Worm (Caenorhabditis elegans): Measurements from ENCODE around the gene C07C7.1.

DNA sequence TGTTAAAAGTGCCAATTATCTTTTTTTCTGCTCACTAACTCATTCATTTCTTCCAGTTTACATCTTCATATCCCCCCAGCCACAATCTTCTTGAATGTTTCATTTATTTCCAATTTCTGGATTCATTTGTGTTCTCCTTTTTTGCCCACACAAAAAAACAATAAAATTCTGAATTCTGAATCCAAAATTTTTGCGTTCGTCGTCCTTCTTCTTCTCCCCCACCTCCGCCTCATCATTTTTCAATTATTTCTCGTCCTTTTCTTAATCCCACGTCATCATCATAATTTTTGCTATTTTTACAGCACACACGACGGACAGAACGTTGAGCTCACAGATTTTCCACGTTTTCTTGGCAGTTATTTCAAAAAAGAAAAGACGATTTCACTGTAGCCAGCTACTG is at the start of gene C07C7.1:
- TF ChIP-seq unc-130 (GFP tag; optimal IDR thresholded peaks at IDR 0.05): no peak
- TF ChIP-seq unc-62 (GFP tag; optimal IDR thresholded peaks at IDR 0.05): no peak
- no peak for TF ChIP-seq atf-7 (tag; optimal IDR thresholded peaks at IDR 0.05)
- TF ChIP-seq attf-6 (GFP tag; IDR thresholded peaks at IDR 0.05): no peak
- no peak for TF ChIP-seq attf-5 (GFP tag; optimal IDR thresholded peaks at IDR 0.05)
- TF ChIP-seq cebp-2 (GFP tag; IDR thresholded peaks at IDR 0.05): no peak
- TF ChIP-seq lag-1 (GFP tag; IDR thresholded peaks at IDR 0.05): no peak
- TF ChIP-seq madf-3 (GFP tag; IDR thresholded peaks at IDR 0.05): no peak
- no peak for TF ChIP-seq egrh-3 (GFP tag; IDR thresholded peaks at IDR 0.05)
